Fruit fly (Drosophila melanogaster): ENCODE measurements around the gene CG6330.

DNA sequence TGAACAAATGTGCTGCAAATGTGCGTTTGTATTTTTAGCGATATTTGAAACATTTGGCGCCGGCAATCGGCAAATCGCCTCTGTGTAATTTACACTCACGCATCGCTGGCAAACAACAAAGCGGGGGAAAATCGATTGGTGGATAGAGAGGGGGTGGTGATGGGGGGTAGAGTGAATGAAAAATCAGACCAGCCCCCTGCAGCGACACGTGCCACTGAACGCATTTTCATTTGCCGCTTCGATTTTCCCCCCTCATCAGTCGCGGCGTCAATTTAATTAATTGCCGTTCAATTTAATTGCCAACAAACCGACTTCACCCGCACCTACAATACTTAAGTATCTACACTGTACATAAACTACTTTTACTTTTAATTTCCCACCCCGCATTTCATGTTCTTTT, 22.9 kb downstream of the CG6330 start:
- TF ChIP-seq CTCF (optimal IDR thresholded peaks at IDR 0.05): no peak
- TF ChIP-seq CG8478 (optimal IDR thresholded peaks at IDR 0.05): no peak

All from S2 (cell line).